Worm (Caenorhabditis elegans) whole organism, young adult: Measurements from ENCODE around the gene F22E5.13.
A peak's percentile ranks its signal among the peaks of the same experiment; 100 is the strongest.
"Not testable (repeated sequence)": the region's sequence is repeated elsewhere in the genome, so short reads cannot be mapped to it uniquely, and the experiment has no call there.

Experiments
- C17E4.6 ChIP-seq: fragments of 200-800 bp; sonication (Bioruptor generic); IDR thresholded peaks from 2 replicates; pipeline ENCODE4 v1.3.6; 2022; ENCODE audit warnings: missing genetic modification reagents, missing genetic modification characterization, missing compliant biosample characterization
- D2030.7 ChIP-seq: fragments of 200-800 bp; sonication (Bioruptor generic); IDR thresholded peaks from 2 replicates; pipeline ENCODE4 v1.3.6; 2022; ENCODE audit warnings: missing genetic modification reagents, missing genetic modification characterization, missing compliant biosample characterization
- F22D6.2 ChIP-seq: sonication (generic microtip); optimal IDR thresholded peaks from 2 replicates; lab custom pipeline; 2016; ENCODE audit warnings: mild to moderate bottlenecking, missing genetic modification characterization, missing compliant biosample characterization
- F39B2.1 ChIP-seq: fragments of 200-800 bp; sonication (Bioruptor generic); IDR thresholded peaks from 2 replicates; pipeline ENCODE4 v1.3.6; 2022; ENCODE audit warnings: missing genetic modification reagents, missing genetic modification characterization, missing compliant biosample characterization
- F49E8.2 ChIP-seq: sonication (generic microtip); optimal IDR thresholded peaks from 3 replicates; lab custom pipeline; 2017; ENCODE audit warnings: missing genetic modification characterization, mild to moderate bottlenecking, missing compliant biosample characterization, antibody characterized with exemption, moderate library complexity; ENCODE audit not compliant: insufficient read depth
- T07F8.4 ChIP-seq: sonication (generic microtip); optimal IDR thresholded peaks from 2 replicates; lab custom pipeline; 2016; ENCODE audit warnings: mild to moderate bottlenecking, missing genetic modification characterization, moderate library complexity, missing compliant biosample characterization
- akir-1 ChIP-seq: fragments of 200-800 bp; sonication (Bioruptor generic); optimal IDR thresholded peaks from 2 replicates; lab custom pipeline; 2018; ENCODE audit warnings: mild to moderate bottlenecking, missing genetic modification characterization, moderate library complexity, missing compliant biosample characterization
- athp-1 ChIP-seq: sonication (generic microtip); optimal IDR thresholded peaks from 2 replicates; lab custom pipeline; 2017; ENCODE audit warnings: mild to moderate bottlenecking, missing genetic modification characterization, missing compliant biosample characterization
- attf-3 ChIP-seq: fragments of 200-800 bp; sonication (Bioruptor generic); conservative IDR thresholded peaks from 2 replicates; pipeline ENCODE4 v1.3.6; 2022; ENCODE audit warnings: missing genetic modification reagents, missing genetic modification characterization, missing compliant biosample characterization
- ccch-3 ChIP-seq: fragments of 200-800 bp; sonication (Bioruptor generic); optimal IDR thresholded peaks from 2 replicates; lab custom pipeline; 2018; ENCODE audit warnings: mild to moderate bottlenecking, missing genetic modification characterization, missing compliant biosample characterization
- ceh-58 ChIP-seq: fragments of 200-800 bp; sonication (Bioruptor generic); IDR thresholded peaks from 2 replicates; pipeline ENCODE4 v1.3.6; 2022; ENCODE audit warnings: missing genetic modification characterization, missing compliant biosample characterization
- chd-7 ChIP-seq: sonication (generic microtip); optimal IDR thresholded peaks from 2 replicates; lab custom pipeline; 2016; ENCODE audit warnings: mild to moderate bottlenecking, missing genetic modification characterization, moderate library complexity, missing compliant biosample characterization
- dox-1 ChIP-seq: fragments of 200-800 bp; sonication (Bioruptor generic); IDR thresholded peaks from 2 replicates; pipeline ENCODE4 v1.3.6; 2022; ENCODE audit warnings: missing genetic modification reagents, missing genetic modification characterization, missing compliant biosample characterization
- egl-44 ChIP-seq: fragments of 200-800 bp; sonication (Bioruptor generic); IDR thresholded peaks from 2 replicates; pipeline ENCODE4 v1.3.6; 2022; ENCODE audit warnings: missing genetic modification reagents, missing genetic modification characterization, missing compliant biosample characterization
- egrh-3 ChIP-seq: fragments of 200-800 bp; sonication (Bioruptor generic); IDR thresholded peaks from 2 replicates; pipeline ENCODE4 v1.3.6; 2022; ENCODE audit warnings: missing genetic modification reagents, missing genetic modification characterization, missing compliant biosample characterization
- ets-4 ChIP-seq: fragments of 200-800 bp; sonication (Bioruptor generic); optimal IDR thresholded peaks from 2 replicates; lab custom pipeline; 2018; ENCODE audit warnings: mild to moderate bottlenecking, missing genetic modification characterization, missing compliant biosample characterization
- hrde-1 ChIP-seq: sonication (generic microtip); optimal IDR thresholded peaks from 2 replicates; lab custom pipeline; 2016; ENCODE audit warnings: missing genetic modification characterization, mild to moderate bottlenecking, missing compliant biosample characterization, moderate library complexity, missing genotype, missing genetic modification reagents, borderline replicate concordance
- lin-54 ChIP-seq: fragments of 200-800 bp; sonication (Bioruptor generic); optimal IDR thresholded peaks from 2 replicates; lab custom pipeline; 2018; ENCODE audit warnings: mild to moderate bottlenecking, missing genetic modification characterization, missing compliant biosample characterization
- lsl-1 ChIP-seq: fragments of 200-800 bp; sonication (Bioruptor generic); optimal IDR thresholded peaks from 2 replicates; lab custom pipeline; 2018; ENCODE audit warnings: mild to moderate bottlenecking, missing genetic modification characterization, moderate library complexity, missing compliant biosample characterization
- madf-10 ChIP-seq: sonication (generic microtip); optimal IDR thresholded peaks from 2 replicates; lab custom pipeline; 2016; ENCODE audit warnings: mild to moderate bottlenecking, missing genetic modification characterization, missing compliant biosample characterization
- madf-6 ChIP-seq: fragments of 200-800 bp; sonication (Bioruptor generic); IDR thresholded peaks from 2 replicates; pipeline ENCODE4 v1.3.6; 2022; ENCODE audit warnings: missing genetic modification reagents, missing genetic modification characterization, missing compliant biosample characterization
- nhr-120 ChIP-seq: fragments of 200-800 bp; sonication (Bioruptor generic); IDR thresholded peaks from 2 replicates; pipeline ENCODE4 v1.3.6; 2022; ENCODE audit warnings: missing genetic modification characterization, missing compliant biosample characterization
- pbrm-1 ChIP-seq: fragments of 200-800 bp; sonication (Bioruptor generic); IDR thresholded peaks from 2 replicates; pipeline ENCODE4 v1.3.6; 2022; ENCODE audit warnings: missing genetic modification reagents, missing genetic modification characterization, missing compliant biosample characterization
- snpc-1.1 ChIP-seq: sonication (generic microtip); optimal IDR thresholded peaks from 2 replicates; lab custom pipeline; 2017; ENCODE audit warnings: missing genetic modification characterization, mild to moderate bottlenecking, missing compliant biosample characterization, antibody characterized with exemption, moderate library complexity, missing genotype, missing genetic modification reagents; ENCODE audit not compliant: insufficient read depth
- snpc-1.3 ChIP-seq: sonication (generic microtip); optimal IDR thresholded peaks from 2 replicates; lab custom pipeline; 2017; ENCODE audit warnings: missing genetic modification characterization, mild to moderate bottlenecking, missing compliant biosample characterization, antibody characterized with exemption, moderate library complexity, missing genotype, missing genetic modification reagents; ENCODE audit not compliant: insufficient read depth
- snpc-4 ChIP-seq, 5 experiments: fragments of 150-350 bp in 1 of 5; sonication (generic microtip) in 4 of 5; optimal IDR thresholded peaks; 2 replicates each; lab custom pipeline; 2014 to 2018; ENCODE audit warnings: missing genetic modification characterization in 5 of 5, missing biosample characterization in 3 of 5, antibody characterized with exemption in 2 of 5, mild to moderate bottlenecking in 2 of 5, missing compliant biosample characterization in 2 of 5, missing genotype in 2 of 5, moderate library complexity in 2 of 5, missing genetic modification reagents in 1 of 5
- sptf-2 ChIP-seq: fragments of 200-800 bp; sonication (Bioruptor generic); optimal IDR thresholded peaks from 2 replicates; lab custom pipeline; 2018; ENCODE audit warnings: mild to moderate bottlenecking, missing genetic modification characterization, missing compliant biosample characterization
- zfh-2 ChIP-seq: fragments of 200-800 bp; sonication (Bioruptor generic); conservative IDR thresholded peaks from 2 replicates; pipeline ENCODE4 v1.3.6; 2022; ENCODE audit warnings: missing genetic modification reagents, missing genetic modification characterization, missing compliant biosample characterization
- ztf-18 ChIP-seq: sonication (generic microtip); optimal IDR thresholded peaks from 2 replicates; lab custom pipeline; 2016; ENCODE audit warnings: missing genotype, mild to moderate bottlenecking, missing genetic modification characterization, missing compliant biosample characterization

F22E5.13 gene

DNA sequence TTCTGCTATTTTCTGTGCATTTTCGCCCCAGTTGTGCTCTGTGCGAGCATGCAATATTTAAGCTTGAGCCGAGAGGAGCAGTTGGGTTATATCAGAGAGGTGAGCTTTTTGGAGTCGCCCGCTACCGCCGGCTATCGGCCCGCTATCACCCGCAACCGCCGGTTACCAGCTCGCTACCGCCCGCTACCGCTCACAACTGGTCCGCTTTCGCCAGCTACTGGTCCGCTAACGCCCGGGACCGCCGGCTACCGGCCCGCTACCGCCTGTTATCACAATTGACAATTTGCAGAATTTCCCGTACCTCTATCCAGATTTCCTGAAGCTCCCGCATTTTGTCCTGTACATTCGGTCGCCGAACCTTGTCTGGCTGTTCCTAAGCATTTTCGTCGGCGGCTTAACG, 21.0 kb downstream of the F22E5.13 start (continued):
- TF ChIP-seq hrde-1 (no peak), dox-1 (GFP tag; lab: Robert Waterston, UW) (no peak), F49E8.2 (tag; lab: Kevin White, UChicago) (no peak), zfh-2 (peak; percentile 85), akir-1 (GFP tag; lab: Kevin White, UChicago) (no peak), snpc-4 (GFP tag; optimal IDR thresholded peaks at IDR 0.05; lab: Kevin White, UChicago) (no peak), snpc-4 (tag; optimal IDR thresholded peaks at IDR 0.05; lab: Kevin White, UChicago) (no peak), F39B2.1 (GFP tag; lab: Robert Waterston, UW) (no peak), pbrm-1 (GFP tag; lab: Robert Waterston, UW) (no peak), attf-3 (GFP tag; lab: Robert Waterston, UW) (no peak), lin-54 (GFP tag; lab: Kevin White, UChicago) (no peak), madf-6 (no peak), ceh-58 (GFP tag; lab: Robert Waterston, UW) (no peak)
- TF ChIP-seq, all 124 proteins: peak for 4

DNA sequence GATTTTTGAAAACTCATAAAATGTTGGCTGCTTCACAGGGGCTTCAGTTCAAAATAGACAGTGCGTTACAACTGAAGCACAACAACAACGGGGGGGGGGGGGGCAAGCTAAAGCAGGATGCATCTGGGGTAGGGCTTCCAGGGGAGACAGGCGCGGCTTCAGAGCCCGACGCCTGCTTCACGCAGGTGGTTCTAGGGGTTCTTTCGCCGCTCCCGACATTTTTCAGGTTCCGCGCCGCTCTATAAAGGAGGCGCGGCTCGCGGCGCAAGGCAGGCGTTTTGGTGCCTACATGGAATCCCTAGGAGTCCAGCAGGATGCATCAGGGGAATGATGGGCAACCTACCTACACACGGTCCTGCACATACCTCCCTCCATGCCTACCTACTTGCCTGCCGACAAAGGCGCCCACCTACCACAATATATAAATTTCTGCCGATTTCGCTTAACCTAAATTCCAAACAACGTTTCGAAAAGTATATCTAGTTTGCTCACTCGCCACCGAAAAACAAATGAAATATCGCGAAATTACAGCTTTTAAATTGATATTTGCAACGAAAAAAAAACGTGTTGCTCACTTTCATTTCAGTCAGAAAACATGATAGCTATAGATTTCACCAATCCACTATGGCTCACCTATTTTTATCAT, 22.2 kb downstream of the F22E5.13 start, which contains the start of gene sri-71:
Gene sri-71 (plus strand): TSS at position 596 of the 646 bp plus-strand sequence.
- TF ChIP-seq snpc-1.1 (tag; lab: Kevin White, UChicago): no peak
- peak; percentile 4 for TF ChIP-seq chd-7 (tag; lab: Kevin White, UChicago)
- peak; percentile 91 for TF ChIP-seq zfh-2
- TF ChIP-seq dox-1 (GFP tag; lab: Robert Waterston, UW): 0 out of 2 replicates have a peak, but pooled peaks have one; percentile 26
- TF ChIP-seq egrh-3 (GFP tag; lab: Robert Waterston, UW): peak; percentile 87; the same call in 1 of the 2 replicates

DNA sequence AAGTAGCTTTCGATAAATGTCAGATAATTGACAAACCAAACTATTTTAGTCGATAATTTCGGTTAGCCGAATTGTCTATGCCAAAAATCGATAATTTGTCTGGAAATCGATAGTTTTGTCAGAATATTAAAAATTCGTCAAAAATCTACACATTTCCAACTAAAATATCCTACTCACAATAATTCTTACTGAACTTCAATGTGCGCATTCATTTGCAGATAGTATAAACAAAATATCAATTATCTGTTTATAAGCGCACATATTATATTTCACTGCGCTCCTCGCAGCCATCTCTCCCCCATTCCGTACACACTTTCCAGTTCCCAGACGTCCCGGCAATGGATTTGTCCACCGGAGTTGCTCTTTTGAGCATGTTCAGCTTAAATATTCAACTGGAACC, 24.6 kb downstream of the F22E5.13 start, which contains the start of gene lgc-28:
Gene lgc-28 (plus strand): TSS at position 301 of the 400 bp plus-strand sequence.
- TF ChIP-seq C17E4.6 (GFP tag; lab: Robert Waterston, UW) (no peak), ztf-18 (no peak), F49E8.2 (tag; lab: Kevin White, UChicago) (no peak), sptf-2 (GFP tag; lab: Kevin White, UChicago) (no peak), D2030.7 (GFP tag; lab: Robert Waterston, UW) (no peak), ets-4 (no peak), athp-1 (tag; lab: Kevin White, UChicago) (no peak), T07F8.4 (no peak), egl-44 (GFP tag; lab: Robert Waterston, UW) (no peak), nhr-120 (GFP tag; lab: Robert Waterston, UW) (no peak)

DNA sequence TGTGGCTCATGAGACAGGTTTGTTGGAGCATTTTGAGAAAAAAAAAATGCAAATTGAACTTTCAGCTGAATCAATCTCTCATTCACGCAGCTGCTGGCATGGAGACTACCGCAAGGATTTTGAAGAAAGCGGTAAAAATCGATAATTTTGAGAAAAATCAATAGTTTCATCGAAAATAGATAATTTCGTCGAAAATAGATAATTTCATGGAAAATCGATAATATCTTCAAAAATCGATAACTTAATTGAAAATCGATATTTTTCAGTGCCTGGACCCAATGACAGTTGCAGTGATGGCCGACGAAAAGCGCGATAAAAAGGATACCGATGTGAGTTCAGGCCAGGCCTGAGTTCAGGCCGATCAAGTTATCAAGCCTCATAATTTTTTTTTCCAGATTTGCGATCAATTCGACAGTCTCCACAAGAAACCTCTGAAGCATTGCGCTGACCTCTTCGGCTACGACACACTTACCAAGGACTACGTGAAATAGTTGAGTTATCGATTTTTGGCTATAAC, 26.4 kb downstream of the F22E5.13 start, which contains the start of gene D2062.4:
Gene D2062.4 (plus strand): TSS at position 467 of the 517 bp plus-strand sequence.
- not testable (repeated sequence) for TF ChIP-seq lsl-1, F22D6.2, ccch-3

DNA sequence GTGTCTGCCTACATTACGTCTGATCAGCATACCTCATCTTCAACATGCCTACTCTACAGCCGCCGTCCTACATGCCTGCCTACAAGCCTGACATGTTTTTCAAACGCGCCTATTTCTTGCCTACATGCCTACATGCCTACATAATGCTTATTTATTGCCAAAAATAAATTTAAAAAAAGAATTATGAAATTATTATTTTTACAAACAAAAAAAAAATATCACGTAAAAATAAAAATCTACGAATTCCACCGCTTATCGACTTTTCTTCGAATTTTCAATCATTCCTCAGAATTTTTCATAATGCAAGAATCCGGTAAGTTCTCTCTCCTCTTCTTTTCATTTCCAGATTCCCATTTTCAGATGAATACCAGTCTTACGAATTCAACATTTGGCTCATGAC, 27.0 kb downstream of the F22E5.13 start, which contains the start of gene D2062.5:
Gene D2062.5 (plus strand): TSS at position 301 of the 400 bp plus-strand sequence.
- TF ChIP-seq snpc-1.3 (tag; lab: Kevin White, UChicago) (no peak), athp-1 (tag; lab: Kevin White, UChicago) (no peak), madf-10 (no peak), D2030.7 (GFP tag; lab: Robert Waterston, UW) (no peak)
